Fruit fly (Drosophila melanogaster) whole organism, embryonic: ENCODE measurements around the gene srl.

Experiments used
- ATbp ChIP-seq: fragments of 200-800 bp; sonication (Bioruptor generic); optimal IDR thresholded peaks from 2 replicates; lab custom pipeline; 2017; ENCODE audit warnings: missing biosample characterization, mild to moderate bottlenecking, missing genetic modification characterization, missing genetic modification reagents
- Aef1 ChIP-seq: fragments of 200-800 bp; sonication (Bioruptor generic); IDR thresholded peaks from 3 replicates; pipeline ENCODE4 v1.3.6; 2022; ENCODE audit warnings: missing biosample characterization, missing genetic modification characterization
- BEAF-32 ChIP-seq: fragments of 200-800 bp; sonication (Bioruptor generic); optimal IDR thresholded peaks from 3 replicates; lab custom pipeline; 2017; ENCODE audit warnings: missing biosample characterization, missing genetic modification characterization, mild to moderate bottlenecking, moderate library complexity, missing genetic modification reagents
- C15 ChIP-seq: fragments of 200-800 bp; sonication (Bioruptor generic); IDR thresholded peaks from 3 replicates; pipeline ENCODE4 v1.3.6; 2022; ENCODE audit warnings: missing biosample characterization, missing genetic modification characterization
- CG10147 ChIP-seq: fragments of 200-800 bp; sonication (Bioruptor generic); optimal IDR thresholded peaks from 2 replicates; lab custom pipeline; 2019; ENCODE audit warnings: missing biosample characterization, mild to moderate bottlenecking, missing genetic modification characterization, moderate library complexity
- CG1024 ChIP-seq: fragments of 200-800 bp; sonication (Bioruptor generic); IDR thresholded peaks from 2 replicates; pipeline ENCODE4 v1.3.6; 2022; ENCODE audit warnings: missing biosample characterization, missing genetic modification characterization
- CG11085 ChIP-seq: fragments of 200-800 bp; sonication (Bioruptor generic); IDR thresholded peaks from 2 replicates; pipeline ENCODE4 v1.3.6; 2022; ENCODE audit warnings: missing biosample characterization, missing genetic modification characterization
- CG12391 ChIP-seq: fragments of 200-800 bp; sonication (Bioruptor generic); optimal IDR thresholded peaks from 3 replicates; lab custom pipeline; 2018; ENCODE audit warnings: missing biosample characterization, mild to moderate bottlenecking, missing genetic modification characterization, moderate library complexity
- CG13775 ChIP-seq: fragments of 200-800 bp; sonication (Bioruptor generic); optimal IDR thresholded peaks from 3 replicates; lab custom pipeline; 2017; ENCODE audit warnings: missing biosample characterization, mild to moderate bottlenecking, missing genetic modification characterization
- CG14050 ChIP-seq: fragments of 200-800 bp; sonication (Bioruptor generic); IDR thresholded peaks from 3 replicates; pipeline ENCODE4 v1.3.6; 2022; ENCODE audit warnings: missing biosample characterization, missing genetic modification characterization
- CG1529 ChIP-seq: fragments of 200-800 bp; sonication (Bioruptor generic); optimal IDR thresholded peaks from 3 replicates; lab custom pipeline; 2018; ENCODE audit warnings: missing biosample characterization, missing genetic modification characterization
- CG17829 ChIP-seq: fragments of 200-800 bp; optimal IDR thresholded peaks from 2 replicates; lab custom pipeline; 2019; ENCODE audit warnings: missing biosample characterization, mild to moderate bottlenecking, missing genetic modification characterization, moderate library complexity
- CG18476 ChIP-seq: fragments of 200-800 bp; sonication (Bioruptor generic); optimal IDR thresholded peaks from 2 replicates; lab custom pipeline; 2016; ENCODE audit warnings: missing biosample characterization, mild to moderate bottlenecking, missing genetic modification characterization
- CG2712 ChIP-seq: fragments of 200-800 bp; optimal IDR thresholded peaks from 3 replicates; lab custom pipeline; 2019; ENCODE audit warnings: missing biosample characterization, mild to moderate bottlenecking, missing genetic modification characterization, moderate library complexity
- CG31365 ChIP-seq: fragments of 200-800 bp; sonication (Bioruptor generic); optimal IDR thresholded peaks from 2 replicates; lab custom pipeline; 2018; ENCODE audit warnings: missing biosample characterization, mild to moderate bottlenecking, missing genetic modification characterization
- CG32532 ChIP-seq: fragments of 200-800 bp; sonication (Bioruptor generic); IDR thresholded peaks from 2 replicates; pipeline ENCODE4 v1.3.6; 2022; ENCODE audit warnings: missing biosample characterization, missing genetic modification characterization
- CG3995 ChIP-seq: fragments of 200-800 bp; sonication (Bioruptor generic); optimal IDR thresholded peaks from 3 replicates; lab custom pipeline; 2016; ENCODE audit warnings: missing biosample characterization, missing genetic modification characterization
- CG4820 ChIP-seq: fragments of 200-800 bp; sonication (Bioruptor generic); optimal IDR thresholded peaks from 3 replicates; lab custom pipeline; 2016; ENCODE audit warnings: missing biosample characterization, missing genetic modification characterization
- CG7839 ChIP-seq: fragments of 200-800 bp; sonication (Bioruptor generic); optimal IDR thresholded peaks from 3 replicates; lab custom pipeline; 2018; ENCODE audit warnings: missing biosample characterization, mild to moderate bottlenecking, missing genetic modification characterization, moderate library complexity
- CG9215 ChIP-seq: fragments of 200-800 bp; sonication (Bioruptor generic); IDR thresholded peaks from 2 replicates; pipeline ENCODE4 v1.3.6; 2022; ENCODE audit warnings: missing biosample characterization, missing genetic modification characterization
- CG9727 ChIP-seq: fragments of 200-800 bp; sonication (Bioruptor generic); optimal IDR thresholded peaks from 3 replicates; lab custom pipeline; 2017; ENCODE audit warnings: missing biosample characterization, mild to moderate bottlenecking, missing genetic modification characterization
- CoRest ChIP-seq: fragments of 200-800 bp; sonication (Bioruptor generic); optimal IDR thresholded peaks from 3 replicates; lab custom pipeline; 2018; ENCODE audit warnings: missing biosample characterization, mild to moderate bottlenecking, missing genetic modification characterization, moderate library complexity
- Dip3 ChIP-seq: fragments of 200-800 bp; sonication (Bioruptor generic); optimal IDR thresholded peaks from 3 replicates; lab custom pipeline; 2016; ENCODE audit warnings: missing biosample characterization, missing genetic modification characterization
- Ets65A ChIP-seq: fragments of 200-800 bp; sonication (Bioruptor generic); peaks from one replicate; lab custom pipeline; 2016; ENCODE audit warnings: missing biosample characterization, missing genetic modification characterization
- H2.0 ChIP-seq: fragments of 200-800 bp; sonication (Bioruptor generic); IDR thresholded peaks from 2 replicates; pipeline ENCODE4 v1.3.6; 2022; ENCODE audit warnings: missing biosample characterization, missing genetic modification characterization
- Hr3 ChIP-seq: fragments of 200-800 bp; sonication (Bioruptor generic); optimal IDR thresholded peaks from 3 replicates; lab custom pipeline; 2016; ENCODE audit warnings: missing biosample characterization, missing genetic modification characterization
- Med ChIP-seq: fragments of 200-800 bp; sonication (Bioruptor generic); peaks from one replicate; lab custom pipeline; 2016; ENCODE audit warnings: missing biosample characterization, missing genetic modification characterization, mild to moderate bottlenecking, inconsistent platforms, moderate library complexity
- Meics ChIP-seq: fragments of 200-800 bp; sonication (Bioruptor generic); optimal IDR thresholded peaks from 2 replicates; lab custom pipeline; 2017; ENCODE audit warnings: missing biosample characterization, mild to moderate bottlenecking, missing genetic modification characterization
- NC2α ChIP-seq: fragments of 200-800 bp; sonication (Bioruptor generic); optimal IDR thresholded peaks from 2 replicates; lab custom pipeline; 2016; ENCODE audit warnings: missing biosample characterization, missing genetic modification characterization
- Opbp ChIP-seq: fragments of 200-800 bp; sonication (Bioruptor generic); IDR thresholded peaks from 3 replicates; pipeline ENCODE4 v1.3.6; 2022; ENCODE audit warnings: missing biosample characterization, missing genetic modification characterization; ENCODE audit not compliant: partially characterized antibody
- Ravus ChIP-seq: fragments of 200-800 bp; sonication (Bioruptor generic); IDR thresholded peaks from 2 replicates; pipeline ENCODE4 v1.3.6; 2022; ENCODE audit warnings: missing biosample characterization, missing genetic modification characterization
- Sry-δ ChIP-seq: fragments of 200-800 bp; sonication (Bioruptor generic); optimal IDR thresholded peaks from 2 replicates; lab custom pipeline; 2016; ENCODE audit warnings: missing biosample characterization, missing genetic modification characterization
- ap ChIP-seq: fragments of 200-800 bp; sonication (Bioruptor generic); IDR thresholded peaks from 2 replicates; pipeline ENCODE4 v1.3.6; 2022; ENCODE audit warnings: missing biosample characterization, missing genetic modification characterization
- bcd ChIP-seq: fragments of 200-800 bp; sonication (Bioruptor generic); optimal IDR thresholded peaks from 2 replicates; lab custom pipeline; 2017; ENCODE audit warnings: missing biosample characterization, mild to moderate bottlenecking, missing genetic modification characterization
- chinmo ChIP-seq: fragments of 200-800 bp; sonication (Bioruptor generic); IDR thresholded peaks from 4 replicates; pipeline ENCODE4 v1.3.6; 2022; ENCODE audit warnings: missing biosample characterization, missing genetic modification characterization; ENCODE audit not compliant: partially characterized antibody
- chm ChIP-seq: fragments of 200-800 bp; sonication (Bioruptor generic); IDR thresholded peaks from 2 replicates; pipeline ENCODE4 v1.3.6; 2022; ENCODE audit warnings: missing biosample characterization, missing genetic modification characterization
- danr ChIP-seq: fragments of 200-800 bp; sonication (Bioruptor generic); IDR thresholded peaks from 2 replicates; pipeline ENCODE4 v1.3.6; 2022; ENCODE audit warnings: missing biosample characterization, missing genetic modification characterization
- dmrt99B ChIP-seq: fragments of 200-800 bp; sonication (Bioruptor generic); optimal IDR thresholded peaks from 2 replicates; lab custom pipeline; 2018; ENCODE audit warnings: missing biosample characterization, mild to moderate bottlenecking, missing genetic modification characterization, moderate library complexity
- gro ChIP-seq: fragments of 200-800 bp; sonication (Bioruptor generic); optimal IDR thresholded peaks from 2 replicates; lab custom pipeline; 2016; ENCODE audit warnings: missing biosample characterization, missing genetic modification characterization
- ham ChIP-seq: fragments of 200-800 bp; sonication (Bioruptor generic); IDR thresholded peaks from 2 replicates; pipeline ENCODE4 v1.3.6; 2022; ENCODE audit warnings: missing biosample characterization, missing genetic modification characterization
- hb ChIP-seq: fragments of 200-800 bp; sonication (Bioruptor generic); IDR thresholded peaks from 3 replicates; pipeline ENCODE4 v1.3.6; 2022; ENCODE audit warnings: missing biosample characterization, missing genetic modification characterization; ENCODE audit not compliant: partially characterized antibody
- hbn ChIP-seq: fragments of 200-800 bp; sonication (Bioruptor generic); IDR thresholded peaks from 2 replicates; pipeline ENCODE4 v1.3.6; 2022; ENCODE audit warnings: missing biosample characterization, missing genetic modification characterization; ENCODE audit not compliant: partially characterized antibody
- her ChIP-seq: fragments of 200-800 bp; sonication (Bioruptor generic); optimal IDR thresholded peaks from 2 replicates; lab custom pipeline; 2016; ENCODE audit warnings: missing biosample characterization, missing genetic modification characterization
- lbe ChIP-seq: fragments of 200-800 bp; sonication (Bioruptor generic); optimal IDR thresholded peaks from 2 replicates; lab custom pipeline; 2016; ENCODE audit warnings: missing biosample characterization, mild to moderate bottlenecking, missing genetic modification characterization
- otp ChIP-seq: fragments of 200-800 bp; sonication (Bioruptor generic); IDR thresholded peaks from 3 replicates; pipeline ENCODE4, ENCODE4 v1.3.6; 2022; ENCODE audit warnings: missing biosample characterization, missing genetic modification characterization
- ranshi ChIP-seq: fragments of 200-800 bp; sonication (Bioruptor generic); IDR thresholded peaks from 2 replicates; pipeline ENCODE4 v1.3.6; 2022; ENCODE audit warnings: missing biosample characterization, missing genetic modification characterization
- ro ChIP-seq: fragments of 200-800 bp; sonication (Bioruptor generic); IDR thresholded peaks from 2 replicates; pipeline ENCODE4 v1.3.6; 2022; ENCODE audit warnings: missing biosample characterization, missing genetic modification characterization
- seq ChIP-seq: fragments of 200-800 bp; sonication (Bioruptor generic); IDR thresholded peaks from 2 replicates; pipeline ENCODE4 v1.3.6; 2022; ENCODE audit warnings: missing biosample characterization, missing genetic modification characterization
- slp2 ChIP-seq: fragments of 200-800 bp; sonication (Bioruptor generic); optimal IDR thresholded peaks from 2 replicates; lab custom pipeline; 2016; ENCODE audit warnings: missing biosample characterization, missing genetic modification characterization
- z ChIP-seq: fragments of 200-800 bp; sonication (Bioruptor generic); IDR thresholded peaks from 3 replicates; pipeline ENCODE4 v1.3.6; 2022; ENCODE audit warnings: missing biosample characterization, missing genetic modification characterization
- zfh1 ChIP-seq: fragments of 200-800 bp; sonication (Bioruptor generic); IDR thresholded peaks from 3 replicates; pipeline ENCODE4 v1.3.6; 2022; ENCODE audit warnings: missing biosample characterization, missing genetic modification characterization

srl gene

dm6 chr3R:4399810-4400496, 29.2 kb downstream of the srl start:
- peak; percentile 39 for TF ChIP-seq Hr3 (GFP tag; lab: Kevin White, UChicago)
- no peak for TF ChIP-seq danr (GFP tag; lab: Robert Waterston, UW)
- TF ChIP-seq CG14050 (GFP tag; lab: Robert Waterston, UW): no peak
- no peak for TF ChIP-seq Meics
- TF ChIP-seq CG31365 (tag; lab: Kevin White, UChicago): no peak
- TF ChIP-seq Med (GFP tag; lab: Kevin White, UChicago): peak; percentile 23
- no peak for TF ChIP-seq gro (GFP tag; lab: Kevin White, UChicago)
- TF ChIP-seq ranshi (GFP tag; lab: Robert Waterston, UW): 0 out of 2 replicates have a peak, but pooled peaks have one; percentile 22
- no peak for TF ChIP-seq H2.0 (GFP tag; lab: Robert Waterston, UW)
- peak; percentile 55 for TF ChIP-seq BEAF-32 (GFP tag; lab: Kevin White, UChicago)
- TF ChIP-seq CG13775: peak; percentile 63
- peak; percentile 17 for TF ChIP-seq Sry-δ (GFP tag; lab: Kevin White, UChicago)
- peak; percentile 45 for TF ChIP-seq CG7839 (tag; lab: Kevin White, UChicago)
- TF ChIP-seq her (GFP tag; lab: Kevin White, UChicago): no peak
- TF ChIP-seq lbe: no peak
- peak; percentile 48 for TF ChIP-seq CG12391 (tag; lab: Kevin White, UChicago)
- peak; percentile 75 for TF ChIP-seq Ets65A
- TF ChIP-seq CG1024: peak; percentile 96
- no peak for TF ChIP-seq ATbp
- no peak for TF ChIP-seq CG1529
- peak; percentile 4 for TF ChIP-seq Dip3 (GFP tag; lab: Kevin White, UChicago)
- no peak for TF ChIP-seq Ravus (GFP tag; lab: Robert Waterston, UW)
- no peak for TF ChIP-seq chm (GFP tag; lab: Robert Waterston, UW)
- no peak for TF ChIP-seq ap (GFP tag; lab: Robert Waterston, UW)
- no peak for TF ChIP-seq z (GFP tag; lab: Robert Waterston, UW)
- TF ChIP-seq CG32532 (GFP tag; lab: Robert Waterston, UW): no peak
- peak; percentile 8 for TF ChIP-seq dmrt99B (tag; lab: Kevin White, UChicago)
- peak; percentile 15 for TF ChIP-seq CG3995 (GFP tag; lab: Kevin White, UChicago)
- no peak for TF ChIP-seq CG18476 (GFP tag; lab: Kevin White, UChicago)
- no peak for TF ChIP-seq Aef1 (GFP tag; lab: Robert Waterston, UW)
- no peak for TF ChIP-seq chinmo
- TF ChIP-seq CoRest (tag; lab: Kevin White, UChicago): peak; percentile 62
- 0 out of 2 replicates have a peak, but pooled peaks have one; percentile 46 for TF ChIP-seq hbn (GFP tag; lab: Robert Waterston, UW)
- peak; percentile 43 for TF ChIP-seq CG2712 (tag; lab: Kevin White, UChicago)
- TF ChIP-seq otp: no peak
- no peak for TF ChIP-seq hb (GFP tag; lab: Robert Waterston, UW)
- peak; percentile 3 for TF ChIP-seq bcd (GFP tag; lab: Kevin White, UChicago)
- TF ChIP-seq CG10147 (GFP tag; lab: Kevin White, UChicago): peak; percentile 20
- TF ChIP-seq CG9727: peak; percentile 31
- no peak for TF ChIP-seq slp2 (GFP tag; lab: Kevin White, UChicago)
- no peak for TF ChIP-seq ham (GFP tag; lab: Robert Waterston, UW)
- TF ChIP-seq NC2α (GFP tag; lab: Kevin White, UChicago): no peak
- TF ChIP-seq CG17829 (tag; lab: Kevin White, UChicago): no peak
- 0 out of 2 replicates have a peak, but pooled peaks have one; percentile 26 for TF ChIP-seq CG9215
- TF ChIP-seq ro (GFP tag; lab: Robert Waterston, UW): no peak
- no peak for TF ChIP-seq CG4820 (GFP tag; lab: Kevin White, UChicago)
- peak; percentile 56; the same call in 1 of the 3 replicates for TF ChIP-seq Opbp (GFP tag; lab: Robert Waterston, UW)
- no peak for TF ChIP-seq zfh1 (GFP tag; lab: Robert Waterston, UW)
- no peak for TF ChIP-seq CG11085 (GFP tag; lab: Robert Waterston, UW)
- TF ChIP-seq C15 (GFP tag; lab: Robert Waterston, UW): no peak
- TF ChIP-seq seq: no peak
